Fruit fly (Drosophila melanogaster) whole organism, embryonic: ENCODE data around the gene CG16953.

Source experiments
- Asciz ChIP-seq: fragments of 200-800 bp; sonication (Bioruptor generic); optimal IDR thresholded peaks from 2 replicates; lab custom pipeline; 2017; ENCODE audit warnings: missing biosample characterization, mild to moderate bottlenecking, missing genetic modification characterization, missing genetic modification reagents
- Awh ChIP-seq: fragments of 200-800 bp; sonication (Bioruptor generic); IDR thresholded peaks from 2 replicates; pipeline ENCODE4, ENCODE4 v1.3.6; 2022; ENCODE audit warnings: missing biosample characterization, missing genetic modification characterization
- CG11695 ChIP-seq: fragments of 200-800 bp; sonication (Bioruptor generic); IDR thresholded peaks from 3 replicates; pipeline ENCODE4 v1.3.6; 2022; ENCODE audit warnings: missing biosample characterization, missing genetic modification characterization
- CG1233 ChIP-seq: fragments of 200-800 bp; sonication (Bioruptor generic); optimal IDR thresholded peaks from 4 replicates; lab custom pipeline; 2018; ENCODE audit warnings: missing biosample characterization, mild to moderate bottlenecking, missing genetic modification characterization
- CG13894 ChIP-seq: fragments of 200-800 bp; sonication (Bioruptor generic); optimal IDR thresholded peaks from 3 replicates; lab custom pipeline; 2018; ENCODE audit warnings: missing biosample characterization, mild to moderate bottlenecking, missing genetic modification characterization, moderate library complexity
- CG17912 ChIP-seq: fragments of 200-800 bp; sonication (Bioruptor generic); optimal IDR thresholded peaks from 2 replicates; lab custom pipeline; 2018; ENCODE audit warnings: missing biosample characterization, mild to moderate bottlenecking, missing genetic modification characterization
- CG18476 ChIP-seq: fragments of 200-800 bp; sonication (Bioruptor generic); optimal IDR thresholded peaks from 2 replicates; lab custom pipeline; 2016; ENCODE audit warnings: missing biosample characterization, mild to moderate bottlenecking, missing genetic modification characterization
- CG2678 ChIP-seq: fragments of 200-800 bp; sonication (Bioruptor generic); optimal IDR thresholded peaks from 3 replicates; lab custom pipeline; 2019; ENCODE audit warnings: missing biosample characterization, mild to moderate bottlenecking, missing genetic modification characterization, moderate library complexity
- CG31365 ChIP-seq: fragments of 200-800 bp; sonication (Bioruptor generic); optimal IDR thresholded peaks from 2 replicates; lab custom pipeline; 2018; ENCODE audit warnings: missing biosample characterization, mild to moderate bottlenecking, missing genetic modification characterization
- CG33213 ChIP-seq: fragments of 200-800 bp; sonication (Bioruptor generic); optimal IDR thresholded peaks from 3 replicates; lab custom pipeline; 2016; ENCODE audit warnings: missing biosample characterization, missing genetic modification characterization
- CG34224 ChIP-seq: fragments of 200-800 bp; sonication (Bioruptor generic); IDR thresholded peaks from 3 replicates; pipeline ENCODE4 v1.3.6; 2022; ENCODE audit warnings: missing biosample characterization, missing genetic modification characterization; ENCODE audit not compliant: partially characterized antibody
- CG4730 ChIP-seq: fragments of 200-800 bp; sonication (Bioruptor generic); IDR thresholded peaks from 2 replicates; pipeline ENCODE4 v1.3.6; 2022; ENCODE audit warnings: missing biosample characterization, missing genetic modification characterization
- CG5180 ChIP-seq: fragments of 200-800 bp; sonication (Bioruptor generic); optimal IDR thresholded peaks from 3 replicates; lab custom pipeline; 2017; ENCODE audit warnings: missing biosample characterization, missing genetic modification characterization, mild to moderate bottlenecking, moderate library complexity, missing genetic modification reagents
- CG7786 ChIP-seq: fragments of 200-800 bp; sonication (Bioruptor generic); optimal IDR thresholded peaks from 2 replicates; lab custom pipeline; 2016; ENCODE audit warnings: missing biosample characterization, missing genetic modification characterization
- CG8765 ChIP-seq: fragments of 200-800 bp; sonication (Bioruptor generic); IDR thresholded peaks from 2 replicates; pipeline ENCODE4 v1.3.6; 2022; ENCODE audit warnings: missing biosample characterization, missing genetic modification characterization
- CkIIα-i1 ChIP-seq: fragments of 200-800 bp; sonication (Bioruptor generic); IDR thresholded peaks from 2 replicates; pipeline ENCODE4 v1.3.6; 2022; ENCODE audit warnings: missing biosample characterization, missing genetic modification characterization
- CrebB ChIP-seq: fragments of 200-800 bp; sonication (Bioruptor generic); optimal IDR thresholded peaks from 3 replicates; lab custom pipeline; 2018; ENCODE audit warnings: missing biosample characterization, mild to moderate bottlenecking, missing genetic modification characterization
- Dbx ChIP-seq: fragments of 200-800 bp; sonication (Bioruptor generic); IDR thresholded peaks from 3 replicates; pipeline ENCODE4 v1.3.6; 2022; ENCODE audit warnings: missing biosample characterization, missing genetic modification characterization
- Dll ChIP-seq: fragments of 200-800 bp; sonication (Bioruptor generic); IDR thresholded peaks from 4 replicates; pipeline ENCODE4 v1.3.6; 2022; ENCODE audit warnings: missing biosample characterization, missing genetic modification characterization; ENCODE audit not compliant: partially characterized antibody
- Doc2 ChIP-seq: fragments of 200-800 bp; sonication (Bioruptor generic); IDR thresholded peaks from 2 replicates; pipeline ENCODE4 v1.3.6; 2022; ENCODE audit warnings: missing biosample characterization, missing genetic modification characterization
- Eip74EF ChIP-seq, 2 experiments: fragments of 200-800 bp in 1 of 2; fragments of >200 bp in 1 of 2; sonication (Bioruptor generic) in 1 of 2; optimal IDR thresholded peaks; 2 replicates each; lab custom pipeline; 2017 to 2019; ENCODE audit warnings: missing biosample characterization in 2 of 2, missing genetic modification characterization in 2 of 2, mild to moderate bottlenecking in 1 of 2, moderate library complexity in 1 of 2
- HHEX ChIP-seq: fragments of 200-800 bp; sonication (Bioruptor generic); optimal IDR thresholded peaks from 3 replicates; lab custom pipeline; 2017; ENCODE audit warnings: missing biosample characterization, mild to moderate bottlenecking, missing genetic modification characterization, missing genetic modification reagents
- Hand ChIP-seq: fragments of 200-800 bp; sonication (Bioruptor generic); optimal IDR thresholded peaks from 2 replicates; lab custom pipeline; 2017; ENCODE audit warnings: mild to moderate bottlenecking, missing biosample characterization, missing genetic modification reagents, missing genetic modification characterization
- HmgZ ChIP-seq: fragments of 200-800 bp; sonication (Bioruptor generic); optimal IDR thresholded peaks from 2 replicates; lab custom pipeline; 2018; ENCODE audit warnings: missing biosample characterization, mild to moderate bottlenecking, missing genetic modification characterization
- PHDP ChIP-seq: fragments of 200-800 bp; sonication (Bioruptor generic); optimal IDR thresholded peaks from 3 replicates; lab custom pipeline; 2018; ENCODE audit warnings: missing biosample characterization, mild to moderate bottlenecking, missing genetic modification characterization, moderate library complexity
- Stat92E ChIP-seq, 3 experiments: fragments of >200 bp in 2 of 3; fragments of 200-800 bp in 1 of 3; sonication (Bioruptor generic) in 1 of 3; optimal IDR thresholded peaks; 2 replicates each; lab custom pipeline; 2017 to 2019; ENCODE audit warnings: missing biosample characterization in 3 of 3, missing genetic modification characterization in 3 of 3, mild to moderate bottlenecking in 1 of 3, moderate library complexity in 1 of 3
- YL-1 ChIP-seq: fragments of 200-800 bp; sonication (Bioruptor generic); optimal IDR thresholded peaks from 3 replicates; lab custom pipeline; 2017; ENCODE audit warnings: missing biosample characterization, mild to moderate bottlenecking, missing genetic modification characterization
- caup ChIP-seq: fragments of 200-800 bp; sonication (Bioruptor generic); optimal IDR thresholded peaks from 3 replicates; lab custom pipeline; 2017; ENCODE audit warnings: missing biosample characterization, mild to moderate bottlenecking, missing genetic modification characterization, moderate library complexity; ENCODE audit not compliant: severe bottlenecking
- cg ChIP-seq: fragments of 200-800 bp; sonication (Bioruptor generic); optimal IDR thresholded peaks from 3 replicates; lab custom pipeline; 2019; ENCODE audit warnings: missing biosample characterization, mild to moderate bottlenecking, missing genetic modification characterization, moderate library complexity
- cwo ChIP-seq: fragments of 200-800 bp; sonication (Bioruptor generic); optimal IDR thresholded peaks from 3 replicates; lab custom pipeline; 2017; ENCODE audit warnings: missing biosample characterization, missing genetic modification characterization, mild to moderate bottlenecking, moderate library complexity, missing genetic modification reagents
- esg ChIP-seq: fragments of 200-800 bp; sonication (Bioruptor generic); conservative IDR thresholded peaks from 2 replicates; pipeline ENCODE4 v1.3.6; 2022; ENCODE audit warnings: missing biosample characterization, missing genetic modification characterization
- exex ChIP-seq: fragments of 200-800 bp; sonication (Bioruptor generic); optimal IDR thresholded peaks from 4 replicates; lab custom pipeline; 2018; ENCODE audit warnings: missing biosample characterization, mild to moderate bottlenecking, missing genetic modification characterization, moderate library complexity
- fd102C ChIP-seq: fragments of 200-800 bp; sonication (Bioruptor generic); optimal IDR thresholded peaks from 2 replicates; lab custom pipeline; 2018; ENCODE audit warnings: missing biosample characterization, mild to moderate bottlenecking, missing genetic modification characterization, moderate library complexity
- fru ChIP-seq: fragments of >200 bp; optimal IDR thresholded peaks from 2 replicates; lab custom pipeline; 2017
- gce ChIP-seq: fragments of 200-800 bp; sonication (Bioruptor generic); IDR thresholded peaks from 3 replicates; pipeline ENCODE4 v1.3.6; 2022; ENCODE audit warnings: missing biosample characterization, missing genetic modification characterization
- gcm ChIP-seq: fragments of 200-800 bp; sonication (Bioruptor generic); optimal IDR thresholded peaks from 2 replicates; lab custom pipeline; 2019; ENCODE audit warnings: missing biosample characterization, mild to moderate bottlenecking, missing genetic modification characterization, moderate library complexity
- grn ChIP-seq: fragments of 200-800 bp; sonication (Bioruptor generic); optimal IDR thresholded peaks from 3 replicates; lab custom pipeline; 2017; ENCODE audit warnings: missing biosample characterization, missing genetic modification characterization
- gsb-n ChIP-seq: fragments of 200-800 bp; sonication (Bioruptor generic); optimal IDR thresholded peaks from 3 replicates; lab custom pipeline; 2018; ENCODE audit warnings: missing biosample characterization, mild to moderate bottlenecking, missing genetic modification characterization
- hkb ChIP-seq, 2 experiments: fragments of 200-800 bp in 1 of 2; fragments of >200 bp in 1 of 2; sonication (Bioruptor generic) in 1 of 2; IDR thresholded peaks in 1 of 2; optimal IDR thresholded peaks in 1 of 2; 2 replicates each; pipeline versions ENCODE4 v1.3.6 to Lab custom; 2017 to 2022; ENCODE audit warnings: missing biosample characterization in 1 of 2, missing genetic modification characterization in 1 of 2
- insv ChIP-seq, 2 experiments: fragments of 200-800 bp; sonication (Bioruptor generic); optimal IDR thresholded peaks; 3 replicates each; lab custom pipeline; 2016 to 2018; ENCODE audit warnings: missing biosample characterization in 2 of 2, missing genetic modification characterization in 2 of 2
- kni ChIP-seq: fragments of 200-800 bp; sonication (Bioruptor generic); optimal IDR thresholded peaks from 3 replicates; lab custom pipeline; 2017; ENCODE audit warnings: mild to moderate bottlenecking, missing biosample characterization, missing genetic modification reagents, missing genetic modification characterization
- mirr ChIP-seq: fragments of 200-800 bp; sonication (Bioruptor generic); optimal IDR thresholded peaks from 3 replicates; lab custom pipeline; 2018; ENCODE audit warnings: missing biosample characterization, mild to moderate bottlenecking, missing genetic modification characterization
- odd ChIP-seq: fragments of 200-800 bp; sonication (Bioruptor generic); optimal IDR thresholded peaks from 2 replicates; lab custom pipeline; 2017; ENCODE audit warnings: missing biosample characterization, mild to moderate bottlenecking, missing genetic modification characterization
- otp ChIP-seq: fragments of 200-800 bp; sonication (Bioruptor generic); IDR thresholded peaks from 3 replicates; pipeline ENCODE4, ENCODE4 v1.3.6; 2022; ENCODE audit warnings: missing biosample characterization, missing genetic modification characterization
- rib ChIP-seq: fragments of 200-800 bp; sonication (Bioruptor generic); IDR thresholded peaks from 2 replicates; pipeline ENCODE4 v1.3.6; 2022; ENCODE audit warnings: missing biosample characterization, missing genetic modification characterization
- salm ChIP-seq: fragments of 200-800 bp; sonication (Bioruptor generic); optimal IDR thresholded peaks from 2 replicates; lab custom pipeline; 2018; ENCODE audit warnings: missing biosample characterization, mild to moderate bottlenecking, missing genetic modification characterization
- sim ChIP-seq: fragments of 200-800 bp; sonication (Bioruptor generic); IDR thresholded peaks from 2 replicates; pipeline ENCODE4 v1.3.6; 2022; ENCODE audit warnings: missing biosample characterization, missing genetic modification characterization
- toy ChIP-seq: fragments of 200-800 bp; sonication (Bioruptor generic); IDR thresholded peaks from 2 replicates; pipeline ENCODE4 v1.3.6; 2022; ENCODE audit warnings: missing biosample characterization, missing genetic modification characterization

CG16953 gene

dm6 chr3R:20555720-20556280 is 29.8 kb downstream of the CG16953 start (continued):
- TF ChIP-seq esg (no peak), CG5180 (GFP tag; lab: Kevin White, UChicago) (peak; percentile 89), CG8765 (no peak), Asciz (GFP tag; lab: Kevin White, UChicago) (peak; percentile 1), Doc2 (GFP tag; lab: Robert Waterston, UW) (no peak), CG11695 (GFP tag; lab: Robert Waterston, UW) (peak; percentile 6; the same call in 1 of the 3 replicates), cg (GFP tag; lab: Kevin White, UChicago) (peak; percentile 14), caup (peak; percentile 43), CG33213 (GFP tag; lab: Kevin White, UChicago) (peak; percentile 17), Dbx (GFP tag; lab: Robert Waterston, UW) (no peak), Awh (GFP tag; lab: Robert Waterston, UW) (peak; percentile 35; the same call in 1 of the 2 replicates), cwo (GFP tag; lab: Kevin White, UChicago) (peak; percentile 96), fru (lab: Kevin White, UChicago) (no peak), rib (GFP tag; lab: Robert Waterston, UW) (peak; percentile 41; the same call in 1 of the 2 replicates), fd102C (peak; percentile 13), Stat92E (GFP tag; optimal IDR thresholded peaks at IDR 0.05; lab: Kevin White, UChicago) (peak in 1 of 3 experiments; percentile 37), CG4730 (no peak), grn (peak; percentile 16), Dll (GFP tag; lab: Robert Waterston, UW) (peak; percentile 33; the same call in 1 of the 4 replicates), kni (GFP tag; lab: Kevin White, UChicago) (peak; percentile 66), CrebB (tag; lab: Kevin White, UChicago) (peak; percentile 60), PHDP (tag; lab: Kevin White, UChicago) (peak; percentile 12), YL-1 (GFP tag; lab: Kevin White, UChicago) (peak; percentile 30), salm (tag; lab: Kevin White, UChicago) (peak; percentile 43), CG2678 (tag; lab: Kevin White, UChicago) (peak; percentile 10), sim (0 out of 2 replicates have a peak, but pooled peaks have one; percentile 24), gcm (GFP tag; lab: Kevin White, UChicago) (peak; percentile 43), odd (GFP tag; lab: Kevin White, UChicago) (peak; percentile 53), CG31365 (tag; lab: Kevin White, UChicago) (no peak), CG1233 (GFP tag; lab: Kevin White, UChicago) (peak; percentile 82), otp (GFP tag; lab: Robert Waterston, UW) (no peak), gsb-n (tag; lab: Kevin White, UChicago) (peak; percentile 8), CkIIα-i1 (GFP tag; lab: Robert Waterston, UW) (no peak), insv (GFP tag; optimal IDR thresholded peaks at IDR 0.05; lab: Kevin White, UChicago) (peak in 1 of 2 experiments; percentile 35), HmgZ (tag; lab: Kevin White, UChicago) (peak; percentile 48), Eip74EF (GFP tag; optimal IDR thresholded peaks at IDR 0.05; lab: Kevin White, UChicago) (peak in 1 of 2 experiments; percentile 30), exex (peak; percentile 84), CG7786 (GFP tag; lab: Kevin White, UChicago) (no peak), toy (GFP tag; lab: Robert Waterston, UW) (no peak), HHEX (GFP tag; lab: Kevin White, UChicago) (peak; percentile 50), gce (GFP tag; lab: Robert Waterston, UW) (peak; percentile 80; the same call in 2 of the 3 replicates), CG18476 (GFP tag; lab: Kevin White, UChicago) (no peak), CG13894 (tag; lab: Kevin White, UChicago) (peak; percentile 73), Hand (GFP tag; lab: Kevin White, UChicago) (peak; percentile 46), mirr (peak; percentile 97), CG17912 (GFP tag; lab: Kevin White, UChicago) (peak; percentile 80), hkb (optimal IDR thresholded peaks at IDR 0.05; lab: Kevin White, UChicago) (no peak), hkb (GFP tag; IDR thresholded peaks at IDR 0.05; lab: Robert Waterston, UW) (peak; percentile 8), CG34224 (GFP tag; lab: Robert Waterston, UW) (peak; percentile 61; the same call in 2 of the 3 replicates)
